Fruit fly (Drosophila melanogaster): ENCODE results near the gene Notum.

Gene Notum

DNA sequence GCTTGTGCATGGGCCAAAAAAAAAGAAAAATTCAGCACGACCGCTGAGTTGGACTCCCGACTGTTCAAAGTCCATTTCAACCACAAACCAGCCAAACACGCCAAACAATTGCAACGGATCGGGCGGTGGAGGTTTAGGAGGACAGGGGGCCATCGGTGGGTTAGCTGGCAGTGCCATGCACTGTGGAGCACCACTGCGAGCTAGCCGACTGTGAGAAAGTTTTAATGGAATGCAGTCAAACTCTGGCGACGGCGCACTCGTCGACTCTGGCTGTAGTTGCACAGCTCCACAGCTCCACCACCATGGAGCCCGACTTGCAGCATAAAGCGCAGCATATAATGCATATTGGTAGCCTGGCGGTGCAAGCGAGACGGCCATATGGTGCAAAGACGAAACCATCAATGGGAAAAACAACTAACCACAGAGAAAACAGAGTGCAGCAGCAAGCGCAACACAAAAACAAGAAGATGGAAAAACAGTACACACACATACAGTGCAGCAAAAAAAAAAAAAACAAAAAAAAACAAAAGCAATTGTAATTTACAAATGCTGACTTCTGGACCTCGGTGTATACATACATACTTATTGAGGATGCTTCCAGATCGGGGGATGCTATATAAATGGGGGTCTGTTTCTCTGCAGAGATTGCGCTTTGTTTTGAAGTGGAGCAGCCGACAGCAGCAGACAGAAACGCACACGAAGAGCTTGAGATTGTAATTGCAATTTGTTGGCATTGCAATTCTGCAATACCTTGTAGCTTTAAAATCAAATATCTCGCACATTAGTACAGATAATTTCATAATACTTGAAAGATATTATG lies 18.2 kb downstream of the Notum start:
- no peak for TF ChIP-seq psq (optimal IDR thresholded peaks at IDR 0.05)
- TF ChIP-seq pan (optimal IDR thresholded peaks at IDR 0.05), result no peak
- TF ChIP-seq EcR (GFP tag; optimal IDR thresholded peaks at IDR 0.05), result peak in 1 of 2 experiments; percentile 0
- TF ChIP-seq Dll (optimal IDR thresholded peaks at IDR 0.05), result no peak
- no peak for TF ChIP-seq usp (GFP tag; optimal IDR thresholded peaks at IDR 0.05)

dm6 chr3L:16042080-16042344 lies 18.7 kb downstream of the Notum start:
- TF ChIP-seq psq (optimal IDR thresholded peaks at IDR 0.05), result no peak
- no peak for TF ChIP-seq usp (GFP tag; optimal IDR thresholded peaks at IDR 0.05)
- TF ChIP-seq CG8478 (optimal IDR thresholded peaks at IDR 0.05), result no peak

DNA sequence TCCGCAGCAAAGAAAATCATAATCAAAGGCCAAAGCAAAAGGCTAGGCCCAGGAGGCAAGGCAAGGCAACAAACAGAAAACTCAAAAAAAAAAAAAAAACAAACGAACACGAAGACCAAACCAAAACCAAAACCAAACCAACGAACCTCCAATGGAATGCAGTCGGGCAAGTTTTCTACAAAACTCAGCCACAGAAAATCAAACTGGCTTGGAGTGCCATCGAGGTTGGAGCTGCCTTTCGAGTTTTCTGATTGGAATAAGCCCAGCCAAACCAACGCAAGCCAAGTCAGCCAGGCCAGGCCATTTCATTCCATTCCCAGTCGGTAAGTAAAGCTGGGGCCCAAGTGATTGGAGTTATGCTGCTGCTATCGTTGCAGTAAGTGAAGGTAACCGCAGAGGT lies 19.4 kb downstream of the Notum start:
- TF ChIP-seq EcR (GFP tag; optimal IDR thresholded peaks at IDR 0.05) (peak in 1 of 2 experiments; percentile 10), Dll (optimal IDR thresholded peaks at IDR 0.05) (no peak)

dm6 chr3L:16043045-16043781 lies 19.9 kb downstream of the Notum start:
- TF ChIP-seq psq (optimal IDR thresholded peaks at IDR 0.05) (no peak), EcR (GFP tag; optimal IDR thresholded peaks at IDR 0.05) (peak in 1 of 2 experiments; percentile 63)

dm6 chr3L:16043782-16044352 lies 20.6 kb downstream of the Notum start:
- TF ChIP-seq CG8478 (optimal IDR thresholded peaks at IDR 0.05) (no peak), psq (optimal IDR thresholded peaks at IDR 0.05) (no peak), usp (GFP tag; optimal IDR thresholded peaks at IDR 0.05) (no peak), pan (optimal IDR thresholded peaks at IDR 0.05) (no peak), Dll (optimal IDR thresholded peaks at IDR 0.05) (no peak), EcR (GFP tag; optimal IDR thresholded peaks at IDR 0.05) (no peak)

dm6 chr3L:16045083-16045830 lies 22.0 kb downstream of the Notum start:
- TF ChIP-seq psq (optimal IDR thresholded peaks at IDR 0.05), result no peak
- TF ChIP-seq pan (optimal IDR thresholded peaks at IDR 0.05), result no peak

dm6 chr3L:16045831-16046336 lies 22.6 kb downstream of the Notum start:
- TF ChIP-seq usp (GFP tag; optimal IDR thresholded peaks at IDR 0.05) (no peak), Dll (optimal IDR thresholded peaks at IDR 0.05) (no peak)

dm6 chr3L:16046387-16047066 lies 23.2 kb downstream of the Notum start:
- TF ChIP-seq CG8478 (optimal IDR thresholded peaks at IDR 0.05) (no peak), Dll (optimal IDR thresholded peaks at IDR 0.05) (no peak), psq (optimal IDR thresholded peaks at IDR 0.05) (no peak), pan (optimal IDR thresholded peaks at IDR 0.05) (no peak), usp (GFP tag; optimal IDR thresholded peaks at IDR 0.05) (no peak), EcR (GFP tag; optimal IDR thresholded peaks at IDR 0.05) (no peak)

DNA sequence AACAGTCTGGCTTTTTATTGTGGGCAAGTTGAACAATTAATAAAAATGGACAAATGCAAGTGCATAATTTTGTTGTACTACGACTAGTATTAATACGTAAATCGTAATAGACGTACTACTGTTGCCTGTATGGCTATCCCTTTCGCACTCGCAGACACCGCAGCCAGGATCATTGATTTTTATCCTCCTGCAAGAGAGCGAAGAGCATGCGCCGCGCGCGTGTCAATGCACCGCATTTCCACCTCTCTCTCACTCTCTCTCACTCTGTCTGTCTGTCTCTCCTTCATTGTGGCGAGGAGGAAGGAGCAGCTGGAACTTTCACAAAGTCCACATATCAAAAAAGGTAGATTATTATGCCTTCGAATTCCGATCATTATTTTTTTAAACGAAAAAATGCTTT lies 23.8 kb downstream of the Notum start:
- TF ChIP-seq usp (GFP tag; optimal IDR thresholded peaks at IDR 0.05) (no peak), psq (optimal IDR thresholded peaks at IDR 0.05) (no peak), pan (optimal IDR thresholded peaks at IDR 0.05) (no peak), CG8478 (optimal IDR thresholded peaks at IDR 0.05) (no peak), EcR (GFP tag; optimal IDR thresholded peaks at IDR 0.05) (peak in 1 of 2 experiments; percentile 69), Dll (optimal IDR thresholded peaks at IDR 0.05) (peak; percentile 78)

dm6 chr3L:16048086-16048485 lies 24.8 kb downstream of the Notum start:
- no peak for TF ChIP-seq usp (GFP tag; optimal IDR thresholded peaks at IDR 0.05)
- no peak for TF ChIP-seq psq (optimal IDR thresholded peaks at IDR 0.05)
- no peak for TF ChIP-seq CG8478 (optimal IDR thresholded peaks at IDR 0.05)
- TF ChIP-seq EcR (GFP tag; optimal IDR thresholded peaks at IDR 0.05), result no peak
- no peak for TF ChIP-seq pan (optimal IDR thresholded peaks at IDR 0.05)
- no peak for TF ChIP-seq Dll (optimal IDR thresholded peaks at IDR 0.05)

DNA sequence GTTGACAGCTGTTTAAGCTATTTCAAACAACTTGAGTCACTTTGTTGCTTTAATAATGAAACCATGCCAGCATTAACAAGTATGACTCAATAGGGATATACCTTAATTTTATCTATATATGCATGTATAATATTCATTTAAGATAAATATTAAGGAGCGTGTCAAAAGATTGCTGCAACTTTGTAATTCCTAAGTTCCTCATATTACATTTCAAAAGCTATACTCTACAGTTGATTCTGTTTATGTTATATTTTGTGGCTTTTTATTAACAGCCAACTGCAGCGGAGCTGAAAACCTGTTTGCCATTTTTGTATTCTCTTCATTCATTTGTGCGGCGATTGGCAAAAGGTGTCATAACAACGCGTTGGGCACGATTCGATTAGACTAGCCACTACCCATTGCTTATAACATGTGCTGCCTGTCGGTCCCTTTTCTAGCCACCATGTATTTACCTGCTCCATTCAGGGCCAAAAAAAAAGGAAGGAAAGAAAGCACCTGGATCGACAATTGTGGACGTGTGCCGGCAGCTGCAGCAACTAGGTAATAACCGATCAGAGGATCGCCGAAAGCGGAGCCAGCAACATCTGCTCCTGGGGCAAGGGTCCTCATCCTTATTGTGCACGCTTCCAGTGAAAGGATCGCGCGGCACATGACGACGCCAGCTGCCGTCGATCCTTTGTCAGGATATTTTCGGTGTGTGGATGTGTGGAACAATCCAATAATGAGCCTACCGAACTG lies 25.6 kb downstream of the Notum start:
- TF ChIP-seq Dll (optimal IDR thresholded peaks at IDR 0.05), result no peak
- no peak for TF ChIP-seq pan (optimal IDR thresholded peaks at IDR 0.05)
- TF ChIP-seq CG8478 (optimal IDR thresholded peaks at IDR 0.05), result no peak
- no peak for TF ChIP-seq EcR (GFP tag; optimal IDR thresholded peaks at IDR 0.05)
- no peak for TF ChIP-seq psq (optimal IDR thresholded peaks at IDR 0.05)
- TF ChIP-seq usp (GFP tag; optimal IDR thresholded peaks at IDR 0.05), result no peak
